Fruit fly (Drosophila melanogaster) whole organism, prepupa: ENCODE results near the gene CG32298.

ENCODE experiments used
- Blimp-1 ChIP-seq: fragments of 200-800 bp; sonication (Bioruptor generic); optimal IDR thresholded peaks from 3 replicates; lab custom pipeline; 2017; ENCODE audit warnings: missing biosample characterization, missing genetic modification characterization, mild to moderate bottlenecking, moderate library complexity, missing genetic modification reagents
- CG10631 ChIP-seq: fragments of 200-800 bp; sonication (Bioruptor generic); optimal IDR thresholded peaks from 2 replicates; lab custom pipeline; 2016; ENCODE audit warnings: missing biosample characterization, missing genetic modification characterization
- CG10669 ChIP-seq: fragments of 200-800 bp; sonication (Bioruptor generic); optimal IDR thresholded peaks from 3 replicates; lab custom pipeline; 2018; ENCODE audit warnings: missing biosample characterization, mild to moderate bottlenecking, missing genetic modification characterization, moderate library complexity
- CG11294 ChIP-seq: fragments of 200-800 bp; sonication (Bioruptor generic); IDR thresholded peaks from 2 replicates; pipeline ENCODE4 v1.3.6; 2022; ENCODE audit warnings: missing biosample characterization, missing genetic modification characterization
- CG11762 ChIP-seq: fragments of 200-800 bp; sonication (Bioruptor generic); optimal IDR thresholded peaks from 3 replicates; lab custom pipeline; 2016; ENCODE audit warnings: missing biosample characterization, missing genetic modification characterization; ENCODE audit not compliant: insufficient read depth
- CG15336 ChIP-seq: fragments of 200-800 bp; sonication (Bioruptor generic); IDR thresholded peaks from 2 replicates; pipeline ENCODE4 v1.3.6; 2022; ENCODE audit warnings: missing biosample characterization, missing genetic modification characterization
- CG1621 ChIP-seq: fragments of 200-800 bp; sonication (Bioruptor generic); optimal IDR thresholded peaks from 3 replicates; lab custom pipeline; 2018; ENCODE audit warnings: missing biosample characterization, mild to moderate bottlenecking, missing genetic modification characterization
- CG16779 ChIP-seq: fragments of 200-800 bp; sonication (Bioruptor generic); optimal IDR thresholded peaks from 3 replicates; lab custom pipeline; 2017; ENCODE audit warnings: missing biosample characterization, mild to moderate bottlenecking, missing genetic modification characterization
- CG3032 ChIP-seq: fragments of 200-800 bp; optimal IDR thresholded peaks from 2 replicates; lab custom pipeline; 2019; ENCODE audit warnings: missing biosample characterization, mild to moderate bottlenecking, missing genetic modification characterization, moderate library complexity
- CG31627 ChIP-seq: fragments of 200-800 bp; sonication (Bioruptor generic); optimal IDR thresholded peaks from 3 replicates; lab custom pipeline; 2016; ENCODE audit warnings: missing biosample characterization, missing genetic modification characterization
- CG32006 ChIP-seq: fragments of 200-800 bp; sonication (Bioruptor generic); optimal IDR thresholded peaks from 3 replicates; lab custom pipeline; 2017; ENCODE audit warnings: missing biosample characterization, mild to moderate bottlenecking, missing genetic modification characterization
- CG34406 ChIP-seq: fragments of 200-800 bp; sonication (Bioruptor generic); optimal IDR thresholded peaks from 3 replicates; lab custom pipeline; 2016; ENCODE audit warnings: missing biosample characterization, missing genetic modification characterization
- CG3919 ChIP-seq: fragments of 200-800 bp; sonication (Bioruptor generic); optimal IDR thresholded peaks from 3 replicates; lab custom pipeline; 2016; ENCODE audit warnings: missing biosample characterization, missing genetic modification characterization
- CG6163 ChIP-seq: fragments of 200-800 bp; sonication (Bioruptor generic); IDR thresholded peaks from 3 replicates; pipeline ENCODE4 v1.3.6; 2022; ENCODE audit warnings: missing biosample characterization, missing genetic modification characterization
- CG6792 ChIP-seq: fragments of 200-800 bp; sonication (Bioruptor generic); optimal IDR thresholded peaks from 3 replicates; lab custom pipeline; 2016; ENCODE audit warnings: missing biosample characterization, missing genetic modification characterization
- CG6854 ChIP-seq: fragments of 200-800 bp; sonication (Bioruptor generic); optimal IDR thresholded peaks from 2 replicates; lab custom pipeline; 2017; ENCODE audit warnings: missing biosample characterization, mild to moderate bottlenecking, missing genetic modification characterization
- CG7368 ChIP-seq: fragments of 200-800 bp; sonication (Bioruptor generic); optimal IDR thresholded peaks from 3 replicates; lab custom pipeline; 2016; ENCODE audit warnings: missing biosample characterization, missing genetic modification characterization
- CG8119 ChIP-seq: fragments of 200-800 bp; sonication (Bioruptor generic); IDR thresholded peaks from 3 replicates; pipeline ENCODE4 v1.3.6; 2022; ENCODE audit warnings: missing biosample characterization, missing genetic modification characterization
- CG8319 ChIP-seq: fragments of 200-800 bp; sonication (Bioruptor generic); optimal IDR thresholded peaks from 3 replicates; lab custom pipeline; 2016; ENCODE audit warnings: missing biosample characterization, missing genetic modification characterization
- CG8632 ChIP-seq: fragments of 200-800 bp; sonication (Bioruptor generic); optimal IDR thresholded peaks from 3 replicates; lab custom pipeline; 2016; ENCODE audit warnings: missing biosample characterization, missing genetic modification characterization
- Eip75B ChIP-seq: fragments of 200-800 bp; sonication (Bioruptor generic); optimal IDR thresholded peaks from 3 replicates; lab custom pipeline; 2016; ENCODE audit warnings: missing biosample characterization, missing genetic modification characterization
- Eip78C ChIP-seq: fragments of 200-800 bp; sonication (Bioruptor generic); peaks from one replicate; lab custom pipeline; 2016; ENCODE audit warnings: missing biosample characterization, missing genetic modification characterization
- Ets21C ChIP-seq: fragments of 200-800 bp; sonication (Bioruptor generic); optimal IDR thresholded peaks from 3 replicates; lab custom pipeline; 2016; ENCODE audit warnings: missing biosample characterization, missing genetic modification characterization
- Ets96B ChIP-seq: fragments of 200-800 bp; optimal IDR thresholded peaks from 2 replicates; lab custom pipeline; 2019; ENCODE audit warnings: missing biosample characterization, mild to moderate bottlenecking, missing genetic modification characterization, moderate library complexity
- Gug ChIP-seq: fragments of 200-800 bp; sonication (Bioruptor generic); IDR thresholded peaks from 2 replicates; pipeline ENCODE4 v1.3.6; 2022; ENCODE audit warnings: missing biosample characterization, missing genetic modification characterization
- Hr38 ChIP-seq: sonication (Bioruptor generic); optimal IDR thresholded peaks from 2 replicates; lab custom pipeline; 2016; ENCODE audit warnings: missing biosample characterization, missing genetic modification characterization
- Hr4 ChIP-seq: fragments of 200-800 bp; sonication (Bioruptor generic); optimal IDR thresholded peaks from 3 replicates; lab custom pipeline; 2016; ENCODE audit warnings: missing biosample characterization, missing genetic modification characterization
- Lpt ChIP-seq: fragments of 200-800 bp; sonication (Bioruptor generic); optimal IDR thresholded peaks from 3 replicates; lab custom pipeline; 2016; ENCODE audit warnings: missing biosample characterization, missing genetic modification characterization
- Met ChIP-seq: fragments of 200-800 bp; sonication (Bioruptor generic); optimal IDR thresholded peaks from 3 replicates; lab custom pipeline; 2016; ENCODE audit warnings: missing biosample characterization, missing genetic modification characterization
- OdsH ChIP-seq: fragments of 200-800 bp; sonication (Bioruptor generic); optimal IDR thresholded peaks from 3 replicates; lab custom pipeline; 2016; ENCODE audit warnings: missing biosample characterization, missing genetic modification characterization
- Smox ChIP-seq: fragments of 200-800 bp; sonication (Bioruptor generic); optimal IDR thresholded peaks from 3 replicates; lab custom pipeline; 2016; ENCODE audit warnings: missing biosample characterization, missing genetic modification characterization
- Sox102F ChIP-seq: fragments of 200-800 bp; sonication (Bioruptor generic); optimal IDR thresholded peaks from 2 replicates; lab custom pipeline; 2016; ENCODE audit warnings: missing biosample characterization, mild to moderate bottlenecking, missing genetic modification characterization
- Sox14 ChIP-seq: fragments of 200-800 bp; sonication (Bioruptor generic); optimal IDR thresholded peaks from 3 replicates; lab custom pipeline; 2016; ENCODE audit warnings: missing biosample characterization, missing genetic modification characterization
- Sox15 ChIP-seq: fragments of 200-800 bp; sonication (Bioruptor generic); optimal IDR thresholded peaks from 3 replicates; lab custom pipeline; 2016; ENCODE audit warnings: missing biosample characterization, missing genetic modification characterization
- achi ChIP-seq: fragments of 200-800 bp; sonication (Bioruptor generic); optimal IDR thresholded peaks from 3 replicates; lab custom pipeline; 2016; ENCODE audit warnings: missing biosample characterization, missing genetic modification characterization
- acj6 ChIP-seq: fragments of 200-800 bp; sonication (Bioruptor generic); optimal IDR thresholded peaks from 3 replicates; lab custom pipeline; 2016; ENCODE audit warnings: missing biosample characterization, missing genetic modification characterization
- cyc ChIP-seq: fragments of 200-800 bp; sonication (Bioruptor generic); optimal IDR thresholded peaks from 3 replicates; lab custom pipeline; 2016; ENCODE audit warnings: missing biosample characterization, missing genetic modification characterization
- dsx ChIP-seq: fragments of 200-800 bp; optimal IDR thresholded peaks from 3 replicates; lab custom pipeline; 2019; ENCODE audit warnings: missing biosample characterization, mild to moderate bottlenecking, missing genetic modification characterization, moderate library complexity; ENCODE audit not compliant: poor library complexity, severe bottlenecking
- eg ChIP-seq: fragments of 200-800 bp; sonication (Bioruptor generic); IDR thresholded peaks from 3 replicates; pipeline ENCODE4 v1.3.6; 2022; ENCODE audit warnings: missing biosample characterization, missing genetic modification characterization
- esn ChIP-seq: fragments of 200-800 bp; sonication (Bioruptor generic); optimal IDR thresholded peaks from 2 replicates; lab custom pipeline; 2016; ENCODE audit warnings: missing biosample characterization, mild to moderate bottlenecking, missing genetic modification characterization, moderate library complexity
- net ChIP-seq: fragments of 200-800 bp; sonication (Bioruptor generic); optimal IDR thresholded peaks from 3 replicates; lab custom pipeline; 2016; ENCODE audit warnings: missing biosample characterization, missing genetic modification characterization
- pdm3 ChIP-seq: fragments of 200-800 bp; sonication (Bioruptor generic); optimal IDR thresholded peaks from 3 replicates; lab custom pipeline; 2016; ENCODE audit warnings: missing biosample characterization, missing genetic modification characterization
- spab ChIP-seq: fragments of 200-800 bp; sonication (Bioruptor generic); optimal IDR thresholded peaks from 2 replicates; lab custom pipeline; 2017; ENCODE audit warnings: missing biosample characterization, mild to moderate bottlenecking, missing genetic modification characterization, missing genetic modification reagents
- svp ChIP-seq: fragments of 200-800 bp; sonication (Bioruptor generic); peaks from one replicate; lab custom pipeline; 2016; ENCODE audit warnings: missing biosample characterization, missing genetic modification characterization
- topi ChIP-seq: fragments of 200-800 bp; sonication (Bioruptor generic); optimal IDR thresholded peaks from 3 replicates; lab custom pipeline; 2016; ENCODE audit warnings: missing biosample characterization, missing genetic modification characterization

The CG32298 gene

DNA sequence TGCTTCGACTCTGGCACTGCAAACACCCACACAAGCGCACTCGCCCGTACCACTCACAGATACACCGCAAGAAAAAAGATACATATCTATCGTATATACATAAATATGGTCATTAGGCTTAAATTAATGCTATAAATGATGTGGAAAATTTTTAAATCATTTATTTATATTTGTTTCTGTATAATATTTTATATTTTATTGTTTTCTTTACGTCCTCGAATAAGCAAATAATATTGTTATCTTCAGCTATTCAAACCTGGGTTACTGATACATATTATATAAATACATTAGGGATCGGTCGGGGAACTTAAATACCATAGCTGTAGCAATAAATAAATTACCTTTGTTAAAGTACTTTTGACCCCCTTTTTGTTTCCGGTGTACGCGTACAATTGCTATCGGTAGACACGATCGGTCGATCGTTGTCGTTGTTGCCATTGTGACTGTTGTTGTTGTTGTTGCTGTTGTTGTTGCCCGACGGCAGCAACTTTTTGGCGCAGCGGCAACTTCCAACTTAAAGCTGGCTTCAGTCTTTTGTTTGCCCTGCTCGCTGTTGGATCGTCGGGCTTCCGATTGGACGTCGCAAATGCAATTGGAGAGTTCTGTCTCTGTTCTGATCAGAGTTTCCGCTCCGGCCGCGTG is 26.7 kb upstream of the CG32298 start (continued):
- TF ChIP-seq OdsH (GFP tag; lab: Kevin White, UChicago) (peak; percentile 95), CG31627 (GFP tag; lab: Kevin White, UChicago) (peak; percentile 84), achi (GFP tag; lab: Kevin White, UChicago) (peak; percentile 94), pdm3 (GFP tag; lab: Kevin White, UChicago) (peak; percentile 88), CG3032 (peak; percentile 94), acj6 (peak; percentile 96), CG3919 (GFP tag; lab: Kevin White, UChicago) (peak; percentile 95), spab (GFP tag; lab: Kevin White, UChicago) (peak; percentile 97), Met (GFP tag; lab: Kevin White, UChicago) (peak; percentile 86), CG6792 (peak; percentile 95), svp (GFP tag; lab: Kevin White, UChicago) (peak; percentile 95), Sox102F (GFP tag; lab: Kevin White, UChicago) (peak; percentile 81), net (peak; percentile 92), CG32006 (GFP tag; lab: Kevin White, UChicago) (peak; percentile 97), Eip78C (GFP tag; lab: Kevin White, UChicago) (peak; percentile 98), Sox15 (GFP tag; lab: Kevin White, UChicago) (peak; percentile 94), CG11762 (peak; percentile 93), CG10631 (GFP tag; lab: Kevin White, UChicago) (peak; percentile 96)

DNA sequence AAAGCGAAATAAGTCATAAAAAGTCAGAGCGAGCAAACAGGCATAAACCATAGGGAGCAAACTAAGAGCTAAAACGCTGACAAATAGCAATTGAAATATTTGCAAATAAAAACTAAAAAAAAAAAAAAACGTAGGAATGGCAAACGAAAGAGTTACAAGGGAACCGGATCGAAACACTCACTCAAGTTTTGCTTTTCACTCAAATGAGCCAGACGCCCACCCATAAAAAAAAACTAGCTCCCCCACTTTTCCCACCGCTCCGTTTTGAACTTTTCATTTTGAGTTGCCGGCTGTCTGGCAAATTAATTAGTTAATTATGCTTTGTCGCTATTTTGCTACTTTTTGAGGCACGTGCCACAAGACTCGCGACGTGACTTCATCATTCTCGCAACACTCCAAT is 24.1 kb upstream of the CG32298 start:
- TF ChIP-seq CG6163 (GFP tag; lab: Robert Waterston, UW) (no peak), CG1621 (tag; lab: Kevin White, UChicago) (no peak), Eip75B (no peak), CG3919 (GFP tag; lab: Kevin White, UChicago) (no peak), Sox14 (no peak), CG8119 (GFP tag; lab: Robert Waterston, UW) (peak; percentile 46; the same call in 2 of the 3 replicates), spab (GFP tag; lab: Kevin White, UChicago) (no peak), Gug (GFP tag; lab: Robert Waterston, UW) (no peak)

DNA sequence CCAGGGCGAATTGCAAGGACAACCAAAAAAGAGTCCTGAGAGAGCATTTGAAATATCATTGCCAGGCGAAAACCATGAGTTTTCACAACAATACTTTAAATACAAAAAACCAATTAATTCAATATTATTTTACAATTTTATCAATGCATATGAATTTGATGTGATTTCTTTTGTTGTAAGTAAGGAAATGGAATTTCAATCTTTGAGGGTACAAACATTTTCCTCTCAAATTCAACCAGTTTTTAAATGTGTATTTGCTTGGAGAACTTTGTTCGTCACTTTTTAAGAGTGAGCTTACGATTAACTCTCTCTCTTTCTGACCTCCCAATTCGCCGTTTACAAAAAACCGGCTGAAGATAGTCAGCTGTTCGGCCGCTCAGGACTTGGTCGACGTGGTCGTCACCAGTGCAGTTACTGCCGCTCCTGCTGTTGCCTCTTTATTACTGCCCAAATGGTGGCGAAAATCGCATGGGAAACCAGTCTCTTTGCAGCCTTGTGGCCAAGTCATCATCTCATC is 20.8 kb upstream of the CG32298 start:
- TF ChIP-seq esn (GFP tag; lab: Kevin White, UChicago) (peak; percentile 70), CG8319 (GFP tag; lab: Kevin White, UChicago) (no peak), CG34406 (peak; percentile 58), spab (GFP tag; lab: Kevin White, UChicago) (peak; percentile 44), Hr38 (GFP tag; lab: Kevin White, UChicago) (no peak), CG6792 (peak; percentile 35), Smox (GFP tag; lab: Kevin White, UChicago) (peak; percentile 72), pdm3 (GFP tag; lab: Kevin White, UChicago) (peak; percentile 59), Sox14 (peak; percentile 55), CG6854 (GFP tag; lab: Kevin White, UChicago) (no peak), CG8632 (GFP tag; lab: Kevin White, UChicago) (peak; percentile 64), Ets96B (tag; lab: Kevin White, UChicago) (peak; percentile 72), eg (peak; percentile 77), Eip78C (GFP tag; lab: Kevin White, UChicago) (peak; percentile 95), Hr4 (peak; percentile 63), Sox102F (GFP tag; lab: Kevin White, UChicago) (peak; percentile 55), CG10669 (GFP tag; lab: Kevin White, UChicago) (peak; percentile 62), CG16779 (tag; lab: Kevin White, UChicago) (peak; percentile 44), achi (GFP tag; lab: Kevin White, UChicago) (peak; percentile 60), Ets21C (GFP tag; lab: Kevin White, UChicago) (no peak), Gug (GFP tag; lab: Robert Waterston, UW) (peak; percentile 22; the same call in 1 of the 2 replicates), Lpt (GFP tag; lab: Kevin White, UChicago) (peak; percentile 11), CG7368 (GFP tag; lab: Kevin White, UChicago) (peak; percentile 6), dsx (peak; percentile 69), CG15336 (GFP tag; lab: Robert Waterston, UW) (peak; percentile 76), acj6 (peak; percentile 61), CG31627 (GFP tag; lab: Kevin White, UChicago) (peak; percentile 46), Met (GFP tag; lab: Kevin White, UChicago) (peak; percentile 76), CG11294 (GFP tag; lab: Robert Waterston, UW) (0 out of 2 replicates have a peak, but pooled peaks have one; percentile 10), CG32006 (GFP tag; lab: Kevin White, UChicago) (peak; percentile 64), svp (GFP tag; lab: Kevin White, UChicago) (peak; percentile 85), cyc (peak; percentile 56), Blimp-1 (GFP tag; lab: Kevin White, UChicago) (no peak), topi (peak; percentile 64)
